Worm (Caenorhabditis elegans) whole organism, early embryonic: ENCODE measurements around the gene tsp-4.

ENCODE experiments used
- B0310.2 ChIP-seq: sonication (generic microtip); optimal IDR thresholded peaks from 2 replicates; lab custom pipeline; 2016; ENCODE audit warnings: mild to moderate bottlenecking, missing genetic modification characterization, missing compliant biosample characterization
- F13C5.2 ChIP-seq: sonication (generic microtip); optimal IDR thresholded peaks from 2 replicates; lab custom pipeline; 2017; ENCODE audit warnings: mild to moderate bottlenecking, missing genetic modification characterization, inconsistent platforms, missing compliant biosample characterization
- aly-1 ChIP-seq: sonication (generic microtip); optimal IDR thresholded peaks from 2 replicates; lab custom pipeline; 2016; ENCODE audit warnings: missing genetic modification characterization, missing compliant biosample characterization
- ama-1 ChIP-seq: fragments of 150-350 bp; optimal IDR thresholded peaks from 2 replicates; lab custom pipeline; 2014
- ceh-13 ChIP-seq: fragments of 200-800 bp; sonication (Bioruptor generic); optimal IDR thresholded peaks from 2 replicates; lab custom pipeline; 2018; ENCODE audit warnings: mild to moderate bottlenecking, missing genetic modification characterization, missing compliant biosample characterization
- ceh-36 ChIP-seq: sonication (generic microtip); optimal IDR thresholded peaks from 2 replicates; lab custom pipeline; 2016; ENCODE audit warnings: missing genetic modification characterization, inconsistent platforms, missing compliant biosample characterization
- ets-7 ChIP-seq: sonication (generic microtip); optimal IDR thresholded peaks from 2 replicates; lab custom pipeline; 2016; ENCODE audit warnings: missing genotype, missing genetic modification characterization, missing compliant biosample characterization
- flt-1 ChIP-seq: fragments of 200-800 bp; sonication (Bioruptor generic); IDR thresholded peaks from 2 replicates; pipeline ENCODE4 v1.3.6; 2022; ENCODE audit warnings: missing genetic modification characterization, missing compliant biosample characterization
- hmbx-1 ChIP-seq: sonication (generic microtip); optimal IDR thresholded peaks from 2 replicates; lab custom pipeline; 2016; ENCODE audit warnings: mild to moderate bottlenecking, missing genetic modification characterization, missing compliant biosample characterization
- hmg-4 ChIP-seq: fragments of 200-800 bp; sonication (Bioruptor generic); optimal IDR thresholded peaks from 2 replicates; lab custom pipeline; 2018; ENCODE audit warnings: mild to moderate bottlenecking, missing genetic modification characterization, missing compliant biosample characterization
- hnd-1 ChIP-seq: sonication (generic microtip); optimal IDR thresholded peaks from 2 replicates; lab custom pipeline; 2016; ENCODE audit warnings: missing genetic modification characterization, missing compliant biosample characterization
- pes-1 ChIP-seq: fragments of 200-800 bp; sonication (Bioruptor generic); IDR thresholded peaks from 2 replicates; pipeline ENCODE4 v1.3.6; 2022; ENCODE audit warnings: missing genetic modification reagents, missing genetic modification characterization, missing compliant biosample characterization
- scrt-1 ChIP-seq: fragments of 200-800 bp; sonication (Bioruptor generic); IDR thresholded peaks from 2 replicates; pipeline ENCODE4 v1.3.6; 2022; ENCODE audit warnings: missing genetic modification characterization, missing compliant biosample characterization
- sea-1 ChIP-seq: fragments of 200-800 bp; sonication (Bioruptor generic); conservative IDR thresholded peaks from 2 replicates; pipeline ENCODE4 v1.3.6; 2022; ENCODE audit warnings: missing genetic modification characterization, missing compliant biosample characterization
- tbx-11 ChIP-seq: fragments of 200-800 bp; sonication (Bioruptor generic); IDR thresholded peaks from 2 replicates; pipeline ENCODE4 v1.3.6; 2022; ENCODE audit warnings: missing genetic modification characterization, missing compliant biosample characterization
- tbx-37 ChIP-seq: fragments of 200-800 bp; sonication (Bioruptor generic); conservative IDR thresholded peaks from 2 replicates; pipeline ENCODE4 v1.3.6; 2022; ENCODE audit warnings: missing genetic modification reagents, missing genetic modification characterization, missing compliant biosample characterization
- tra-4 ChIP-seq: sonication (generic microtip); optimal IDR thresholded peaks from 2 replicates; lab custom pipeline; 2017; ENCODE audit warnings: missing genetic modification characterization, missing compliant biosample characterization

tsp-4 gene

ce11 chrIV:12520150-12520549 is at the start of gene tsp-4:
Gene tsp-4 (minus strand): TSS chrIV:12520250.
- TF ChIP-seq tra-4 (tag; lab: Kevin White, UChicago) (no peak), scrt-1 (GFP tag; lab: Robert Waterston, UW) (no peak), sea-1 (GFP tag; lab: Robert Waterston, UW) (no peak), ets-7 (tag; lab: Kevin White, UChicago) (no peak), pes-1 (no peak), ceh-13 (GFP tag; lab: Kevin White, UChicago) (no peak)

ce11 chrIV:12567176-12567892 is 47.3 kb upstream of the tsp-4 start, which contains the start of the genes hsb-1 and let-99:
Gene hsb-1 (minus strand): TSS chrIV:12567226.
Gene let-99 (plus strand): TSS chrIV:12567842.
- TF ChIP-seq tra-4 (tag; lab: Kevin White, UChicago) (no peak), sea-1 (GFP tag; lab: Robert Waterston, UW) (no peak), F13C5.2 (tag; lab: Kevin White, UChicago) (no peak), tbx-37 (GFP tag; lab: Robert Waterston, UW) (no peak), hmbx-1 (tag; lab: Kevin White, UChicago) (no peak), aly-1 (tag; lab: Kevin White, UChicago) (no peak), B0310.2 (tag; lab: Kevin White, UChicago) (no peak), hnd-1 (tag; lab: Kevin White, UChicago) (no peak), flt-1 (no peak), ceh-13 (GFP tag; lab: Kevin White, UChicago) (no peak), ceh-36 (tag; lab: Kevin White, UChicago) (no peak), scrt-1 (GFP tag; lab: Robert Waterston, UW) (no peak), ama-1 (lab: Kevin White, UChicago) (no peak), tbx-11 (GFP tag; lab: Robert Waterston, UW) (no peak), pes-1 (no peak), hmg-4 (GFP tag; lab: Kevin White, UChicago) (no peak), ets-7 (tag; lab: Kevin White, UChicago) (no peak)

ce11 chrIV:12565933-12566540 is 46.0 kb upstream of the tsp-4 start, which contains the start of gene eak-7:
Gene eak-7 (minus strand): TSS chrIV:12565983.
- TF ChIP-seq ets-7 (tag; lab: Kevin White, UChicago) (no peak), aly-1 (tag; lab: Kevin White, UChicago) (no peak), ama-1 (lab: Kevin White, UChicago) (no peak), scrt-1 (GFP tag; lab: Robert Waterston, UW) (no peak), hmg-4 (GFP tag; lab: Kevin White, UChicago) (no peak), sea-1 (GFP tag; lab: Robert Waterston, UW) (no peak), tbx-37 (GFP tag; lab: Robert Waterston, UW) (no peak), B0310.2 (tag; lab: Kevin White, UChicago) (no peak), pes-1 (no peak), tbx-11 (GFP tag; lab: Robert Waterston, UW) (no peak), hmbx-1 (tag; lab: Kevin White, UChicago) (no peak), ceh-36 (tag; lab: Kevin White, UChicago) (no peak), tra-4 (tag; lab: Kevin White, UChicago) (no peak), F13C5.2 (tag; lab: Kevin White, UChicago) (no peak), ceh-13 (GFP tag; lab: Kevin White, UChicago) (no peak)

- no peak for TF ChIP-seq hmbx-1 (tag; lab: Kevin White, UChicago)
- no peak for TF ChIP-seq hnd-1 (tag; lab: Kevin White, UChicago)
- no peak for TF ChIP-seq tra-4 (tag; lab: Kevin White, UChicago)
- no peak for TF ChIP-seq hmg-4 (GFP tag; lab: Kevin White, UChicago)
- no peak for TF ChIP-seq tbx-37 (GFP tag; lab: Robert Waterston, UW)
- TF ChIP-seq ceh-13 (GFP tag; lab: Kevin White, UChicago), result no peak
- TF ChIP-seq pes-1, result no peak
- no peak for TF ChIP-seq aly-1 (tag; lab: Kevin White, UChicago)
Observed at ce11 chrIV:12560568-12560967, 40.5 kb upstream of the tsp-4 start, which contains the start of gene snb-7. Gene snb-7 (plus strand): TSS chrIV:12560868.

ce11 chrIV:12558925-12559450 is 38.9 kb upstream of the tsp-4 start, which contains the start of the genes ZK795.2 and ZK795.3:
Gene ZK795.2 (minus strand): TSS chrIV:12558975.
Gene ZK795.3 (plus strand): TSS chrIV:12559365.
- TF ChIP-seq hmg-4 (GFP tag; lab: Kevin White, UChicago), result no peak
- no peak for TF ChIP-seq ets-7 (tag; lab: Kevin White, UChicago)
- TF ChIP-seq ama-1 (lab: Kevin White, UChicago), result no peak
- no peak for TF ChIP-seq tra-4 (tag; lab: Kevin White, UChicago)
- TF ChIP-seq hnd-1 (tag; lab: Kevin White, UChicago), result no peak
- TF ChIP-seq ceh-13 (GFP tag; lab: Kevin White, UChicago), result no peak
- no peak for TF ChIP-seq sea-1 (GFP tag; lab: Robert Waterston, UW)
- no peak for TF ChIP-seq ceh-36 (tag; lab: Kevin White, UChicago)

- TF ChIP-seq scrt-1 (GFP tag; lab: Robert Waterston, UW), result no peak
- TF ChIP-seq F13C5.2 (tag; lab: Kevin White, UChicago), result no peak
- TF ChIP-seq hnd-1 (tag; lab: Kevin White, UChicago), result no peak
- TF ChIP-seq ceh-13 (GFP tag; lab: Kevin White, UChicago), result no peak
- TF ChIP-seq tbx-11 (GFP tag; lab: Robert Waterston, UW), result no peak
- TF ChIP-seq sea-1 (GFP tag; lab: Robert Waterston, UW), result no peak
- no peak for TF ChIP-seq B0310.2 (tag; lab: Kevin White, UChicago)
- TF ChIP-seq ets-7 (tag; lab: Kevin White, UChicago), result no peak
- no peak for TF ChIP-seq tbx-37 (GFP tag; lab: Robert Waterston, UW)
- TF ChIP-seq aly-1 (tag; lab: Kevin White, UChicago), result no peak
- no peak for TF ChIP-seq hmg-4 (GFP tag; lab: Kevin White, UChicago)
- no peak for TF ChIP-seq ceh-36 (tag; lab: Kevin White, UChicago)
- TF ChIP-seq flt-1, result no peak
Observed at ce11 chrIV:12551944-12552343, 31.9 kb upstream of the tsp-4 start.
